Worm (Caenorhabditis elegans): ENCODE results near the gene F20G2.1.
A peak's percentile ranks its signal among the peaks of the same experiment; 100 is the strongest.

F20G2.1 gene

DNA sequence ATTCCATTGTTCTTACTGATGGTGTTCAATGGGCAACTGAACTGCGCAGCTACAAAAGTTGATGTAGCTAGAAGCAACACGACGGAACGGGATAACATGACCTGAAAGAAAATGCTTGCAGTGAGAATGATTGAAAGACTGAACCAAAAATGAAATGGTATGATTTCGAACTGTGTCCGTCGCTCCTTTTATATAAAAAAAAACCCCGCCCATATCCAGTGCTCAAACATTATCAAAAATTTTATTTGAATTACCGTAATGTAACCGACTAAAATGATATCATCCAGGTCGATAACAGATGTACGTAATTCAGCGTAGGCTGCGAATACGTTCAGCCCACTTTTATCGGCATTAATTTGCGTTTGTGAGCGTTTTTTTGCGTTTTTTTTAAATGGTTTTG, 15.0 kb downstream of the F20G2.1 start, which contains the start of gene irg-5 (continued):
- TF ChIP-seq him-1 (tag; optimal IDR thresholded peaks at IDR 0.05) (no peak), somi-1 (GFP tag; optimal IDR thresholded peaks at IDR 0.05) (no peak), tlf-1 (GFP tag; optimal IDR thresholded peaks at IDR 0.05) (no peak), zim-3 (tag; optimal IDR thresholded peaks at IDR 0.05) (no peak)

- peak; percentile 20 for TF ChIP-seq nhr-80 (tag; optimal IDR thresholded peaks at IDR 0.05)
- no peak for TF ChIP-seq let-607 (tag; optimal IDR thresholded peaks at IDR 0.05)
- no peak for TF ChIP-seq fkh-3 (tag; optimal IDR thresholded peaks at IDR 0.05)
Observed at ce11 chrV:13736147-13736546, 17.2 kb downstream of the F20G2.1 start, which contains the start of gene F35E12.6. F35E12.6 (minus strand) TSS chrV:13736247.

- TF ChIP-seq madf-6 (GFP tag; IDR thresholded peaks at IDR 0.05) (no peak), efl-1 (GFP tag; optimal IDR thresholded peaks at IDR 0.05) (no peak), ceh-79 (tag; optimal IDR thresholded peaks at IDR 0.05) (no peak), nhr-80 (tag; optimal IDR thresholded peaks at IDR 0.05) (peak; percentile 55)
Observed at ce11 chrV:13730762-13731161, 22.6 kb downstream of the F20G2.1 start, which contains the start of gene dct-17. dct-17 (minus strand) TSS chrV:13730784.

- TF ChIP-seq K12H6.12 (tag; optimal IDR thresholded peaks at IDR 0.05) (no peak), F22D6.2 (tag; optimal IDR thresholded peaks at IDR 0.05) (no peak), hmg-1.2 (GFP tag; IDR thresholded peaks at IDR 0.05) (no peak), F33H1.4 (GFP tag; IDR thresholded peaks at IDR 0.05) (no peak), hmg-20 (GFP tag; IDR thresholded peaks at IDR 0.05) (no peak)
Observed at ce11 chrV:13725574-13725973, 27.8 kb downstream of the F20G2.1 start, which contains the start of gene fbxa-181. fbxa-181 (plus strand) TSS chrV:13725874.

DNA sequence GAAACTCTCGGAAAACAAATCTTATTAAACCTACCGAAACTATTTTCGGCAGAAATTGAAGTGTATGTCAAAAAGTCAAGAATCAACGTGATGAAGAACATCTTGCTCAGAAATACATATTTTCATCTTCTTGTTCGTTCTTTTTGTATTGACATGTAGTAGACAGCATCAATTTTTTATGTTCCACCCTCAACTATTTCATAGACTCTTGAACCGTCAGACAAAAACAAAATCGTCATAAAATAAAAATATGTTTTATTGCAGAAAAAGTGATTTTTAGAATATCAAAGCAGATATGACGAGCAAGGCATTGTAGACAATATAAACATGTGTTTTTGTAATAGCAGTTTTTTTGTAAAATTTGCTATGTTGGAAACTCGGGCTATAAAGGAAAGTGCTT, 28.6 kb downstream of the F20G2.1 start, which contains the start of gene F35E12.2:
TSS of gene F35E12.2 (minus strand) at position 101 of the 400 bp plus-strand sequence.
- TF ChIP-seq cebp-2 (GFP tag; IDR thresholded peaks at IDR 0.05) (no peak), snpc-1.1 (tag; optimal IDR thresholded peaks at IDR 0.05; ENCODE audit: insufficient read depth) (no peak), snpc-3.4 (tag; optimal IDR thresholded peaks at IDR 0.05) (no peak), nhr-179 (tag; optimal IDR thresholded peaks at IDR 0.05) (no peak), attf-6 (GFP tag; IDR thresholded peaks at IDR 0.05) (no peak), lag-1 (GFP tag; IDR thresholded peaks at IDR 0.05) (no peak), tlf-1 (GFP tag; optimal IDR thresholded peaks at IDR 0.05) (no peak), D2030.7 (GFP tag; IDR thresholded peaks at IDR 0.05) (no peak), ets-4 (GFP tag; optimal IDR thresholded peaks at IDR 0.05) (no peak), mel-28 (tag; optimal IDR thresholded peaks at IDR 0.05; ENCODE audit: borderline replicate concordance) (no peak), let-607 (tag; optimal IDR thresholded peaks at IDR 0.05) (no peak)

- TF ChIP-seq nhr-80 (tag; optimal IDR thresholded peaks at IDR 0.05): peak; percentile 65
- TF ChIP-seq ztf-22 (GFP tag; optimal IDR thresholded peaks at IDR 0.05): peak; percentile 12
- no peak for TF ChIP-seq lin-26 (GFP tag; IDR thresholded peaks at IDR 0.05)
Observed at ce11 chrV:13716531-13716930, 36.9 kb downstream of the F20G2.1 start, which contains the start of gene T01D3.6. T01D3.6 (plus strand) TSS chrV:13716824.

DNA sequence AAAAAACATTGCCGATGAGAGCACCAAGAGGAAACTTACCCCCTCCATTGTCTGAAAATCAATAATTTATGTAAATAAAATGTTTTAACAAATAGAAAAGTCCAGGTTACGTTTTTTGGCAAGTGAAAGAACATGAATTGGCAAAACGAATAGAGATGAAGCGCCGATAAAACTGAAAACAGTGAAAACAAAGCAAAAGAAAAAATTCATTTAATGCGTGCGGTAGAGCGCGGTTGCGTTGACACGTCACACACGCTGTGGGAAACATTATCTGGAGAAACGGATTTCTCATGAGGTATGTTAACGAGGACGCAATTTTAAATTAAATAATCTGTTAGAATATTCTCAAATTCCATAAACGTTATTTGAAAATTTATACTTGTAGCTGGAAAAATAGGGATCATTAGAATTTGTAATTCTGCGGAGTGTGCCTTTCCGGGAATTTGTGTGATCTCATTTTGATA, 38.1 kb downstream of the F20G2.1 start, which contains the start of gene zipt-9:
TSS of gene zipt-9 (minus strand) at position 51 of the 464 bp plus-strand sequence.
- TF ChIP-seq let-607 (tag; optimal IDR thresholded peaks at IDR 0.05): peak in 1 of 2 experiments; percentile 44
- TF ChIP-seq F57A8.1 (GFP tag; optimal IDR thresholded peaks at IDR 0.05): no peak
- no peak for TF ChIP-seq nhr-90 (tag; optimal IDR thresholded peaks at IDR 0.05)
- peak; percentile 60; the same call in 1 of the 2 replicates for TF ChIP-seq pbrm-1 (GFP tag; IDR thresholded peaks at IDR 0.05)
- peak; percentile 36 for TF ChIP-seq tbp1 (GFP tag; optimal IDR thresholded peaks at IDR 0.05)
- peak; percentile 24 for TF ChIP-seq somi-1 (GFP tag; optimal IDR thresholded peaks at IDR 0.05)
- TF ChIP-seq madf-10 (tag; optimal IDR thresholded peaks at IDR 0.05): peak; percentile 60
- TF ChIP-seq mcd-1 (GFP tag; IDR thresholded peaks at IDR 0.05): peak; percentile 94
- peak; percentile 80 for TF ChIP-seq dox-1 (GFP tag; IDR thresholded peaks at IDR 0.05)
- TF ChIP-seq T26A5.8 (tag; optimal IDR thresholded peaks at IDR 0.05): no peak
- 0 out of 2 replicates have a peak, but pooled peaks have one; percentile 28 for TF ChIP-seq K11D2.4 (GFP tag; IDR thresholded peaks at IDR 0.05)
- TF ChIP-seq ceh-27 (GFP tag; optimal IDR thresholded peaks at IDR 0.05): peak; percentile 80
- TF ChIP-seq egl-18 (GFP tag; IDR thresholded peaks at IDR 0.05): no peak
- TF ChIP-seq ztf-28 (GFP tag; IDR thresholded peaks at IDR 0.05): peak; percentile 66; the same call in 1 of the 2 replicates

Data from whole organism, young adult.